Fruit fly (Drosophila melanogaster): ENCODE data around the gene MTA1-like.

DNA sequence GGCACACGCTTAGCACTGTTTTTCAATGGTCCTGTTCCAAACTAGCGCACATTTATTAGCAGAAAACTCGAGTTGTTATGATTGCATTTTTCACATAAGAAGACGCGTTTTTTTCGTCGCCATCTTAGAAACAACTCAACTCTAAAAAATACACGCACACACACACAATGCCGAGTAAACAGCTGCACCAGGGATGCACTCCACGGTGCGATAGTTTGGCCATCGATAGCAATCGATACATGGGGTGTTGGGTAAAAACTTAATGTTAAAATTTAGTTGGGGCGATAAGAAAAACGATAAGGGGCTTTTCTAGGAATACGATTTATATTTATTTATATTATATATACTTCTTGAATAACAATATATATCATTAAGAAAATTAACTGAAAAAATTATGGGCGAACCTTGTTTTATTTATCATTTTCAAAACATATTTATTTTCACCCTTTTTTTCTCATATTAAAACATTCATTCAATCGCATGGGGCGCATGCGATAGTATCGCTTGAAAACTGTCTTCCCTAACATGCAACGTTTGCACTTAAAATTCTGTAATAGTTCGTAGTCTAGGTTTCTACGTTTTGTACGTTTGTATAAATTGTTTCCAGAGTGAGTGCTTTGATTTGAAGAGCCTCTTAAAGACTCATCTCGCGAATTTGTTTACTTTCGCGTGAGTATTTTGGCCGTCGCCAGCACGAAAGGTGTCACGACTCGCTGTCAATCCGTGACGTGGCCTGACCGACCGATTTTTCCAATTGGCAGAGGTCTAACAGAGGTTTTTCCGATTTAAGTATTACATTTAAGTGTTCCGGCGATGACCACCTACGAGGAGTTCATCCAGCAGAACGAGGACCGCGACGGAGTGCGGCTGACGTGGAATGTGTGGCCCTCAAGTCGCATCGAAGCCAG lies at the start of gene MTA1-like, which contains the start of gene Sec23:
- peak; percentile 33 for TF ChIP-seq CG9948 (tag; optimal IDR thresholded peaks at IDR 0.05)
- TF ChIP-seq CG15710 (tag; optimal IDR thresholded peaks at IDR 0.05): peak; percentile 44
- TF ChIP-seq EcR (GFP tag; optimal IDR thresholded peaks at IDR 0.05): no peak
- TF ChIP-seq CG32121 (GFP tag; IDR thresholded peaks at IDR 0.05): no peak
- TF ChIP-seq CG10348 (GFP tag; IDR thresholded peaks at IDR 0.05): no peak
